Worm (Caenorhabditis elegans): ENCODE results near the gene lgc-17.

- no peak for TF ChIP-seq him-1 (tag; optimal IDR thresholded peaks at IDR 0.05)
- TF ChIP-seq W03F9.2 (tag; optimal IDR thresholded peaks at IDR 0.05), result no peak
These were observed 38.8 kb downstream of the lgc-17 start, which contains the start of gene F57G12.2 for ce11 chrX:12160002-12160690.

All from whole organism, L4/young adult.